Worm (Caenorhabditis elegans) whole organism, young adult: Measurements from ENCODE around the gene Y46G5A.20.

Experiments used
- D2030.7 ChIP-seq: fragments of 200-800 bp; sonication (Bioruptor generic); IDR thresholded peaks from 2 replicates; pipeline ENCODE4 v1.3.6; 2022; ENCODE audit warnings: missing genetic modification reagents, missing genetic modification characterization, missing compliant biosample characterization
- F37B4.10 ChIP-seq: fragments of 200-800 bp; sonication (Bioruptor generic); IDR thresholded peaks from 2 replicates; pipeline ENCODE4 v1.3.6; 2022; ENCODE audit warnings: missing genetic modification characterization, missing compliant biosample characterization
- F49E8.2 ChIP-seq: sonication (generic microtip); optimal IDR thresholded peaks from 3 replicates; lab custom pipeline; 2017; ENCODE audit warnings: missing genetic modification characterization, mild to moderate bottlenecking, missing compliant biosample characterization, antibody characterized with exemption, moderate library complexity; ENCODE audit not compliant: insufficient read depth
- Y53F4B.3 ChIP-seq: fragments of 200-800 bp; sonication (Bioruptor generic); IDR thresholded peaks from 2 replicates; pipeline ENCODE4 v1.3.6; 2022; ENCODE audit warnings: missing genetic modification reagents, missing genetic modification characterization, missing compliant biosample characterization
- Y67H2A.10 ChIP-seq: fragments of 200-800 bp; sonication (Bioruptor generic); conservative IDR thresholded peaks from 2 replicates; pipeline ENCODE4 v1.3.6; 2022; ENCODE audit warnings: missing genetic modification reagents, missing genetic modification characterization, missing compliant biosample characterization
- akir-1 ChIP-seq: fragments of 200-800 bp; sonication (Bioruptor generic); optimal IDR thresholded peaks from 2 replicates; lab custom pipeline; 2018; ENCODE audit warnings: mild to moderate bottlenecking, missing genetic modification characterization, moderate library complexity, missing compliant biosample characterization
- aptf-3 ChIP-seq: fragments of 200-800 bp; sonication (Bioruptor generic); IDR thresholded peaks from 2 replicates; pipeline ENCODE4 v1.3.6; 2022; ENCODE audit warnings: missing genetic modification characterization, missing compliant biosample characterization
- attf-3 ChIP-seq: fragments of 200-800 bp; sonication (Bioruptor generic); conservative IDR thresholded peaks from 2 replicates; pipeline ENCODE4 v1.3.6; 2022; ENCODE audit warnings: missing genetic modification reagents, missing genetic modification characterization, missing compliant biosample characterization
- attf-5 ChIP-seq: fragments of 200-800 bp; sonication (Bioruptor generic); optimal IDR thresholded peaks from 2 replicates; lab custom pipeline; 2018; ENCODE audit warnings: mild to moderate bottlenecking, missing genetic modification characterization, missing compliant biosample characterization
- bed-2 ChIP-seq: fragments of 200-800 bp; sonication (Bioruptor generic); IDR thresholded peaks from 2 replicates; pipeline ENCODE4 v1.3.6; 2022; ENCODE audit warnings: missing genetic modification reagents, missing genetic modification characterization, missing compliant biosample characterization
- cebp-1 ChIP-seq, 2 experiments: fragments of 200-800 bp in 1 of 2; sonication (Bioruptor generic) in 1 of 2; sonication (generic microtip) in 1 of 2; IDR thresholded peaks in 1 of 2; optimal IDR thresholded peaks in 1 of 2; 2 replicates each; pipeline versions ENCODE4 v1.3.6 to Lab custom; 2017 to 2022; ENCODE audit warnings: missing compliant biosample characterization in 2 of 2, missing genetic modification characterization in 2 of 2, mild to moderate bottlenecking in 1 of 2, missing genetic modification reagents in 1 of 2, moderate library complexity in 1 of 2
- ceh-100 ChIP-seq: fragments of 200-800 bp; sonication (Bioruptor generic); IDR thresholded peaks from 2 replicates; pipeline ENCODE4 v1.3.6; 2022; ENCODE audit warnings: missing genetic modification reagents, missing genetic modification characterization, missing compliant biosample characterization
- ceh-27 ChIP-seq: fragments of 200-800 bp; sonication (Bioruptor generic); optimal IDR thresholded peaks from 2 replicates; lab custom pipeline; 2018; ENCODE audit warnings: mild to moderate bottlenecking, missing genetic modification characterization, moderate library complexity, missing compliant biosample characterization
- die-1 ChIP-seq: sonication (generic microtip); optimal IDR thresholded peaks from 2 replicates; lab custom pipeline; 2016; ENCODE audit warnings: missing genotype, mild to moderate bottlenecking, missing genetic modification characterization, missing compliant biosample characterization
- dox-1 ChIP-seq: fragments of 200-800 bp; sonication (Bioruptor generic); IDR thresholded peaks from 2 replicates; pipeline ENCODE4 v1.3.6; 2022; ENCODE audit warnings: missing genetic modification reagents, missing genetic modification characterization, missing compliant biosample characterization
- dpff-1 ChIP-seq: sonication (generic microtip); optimal IDR thresholded peaks from 2 replicates; lab custom pipeline; 2017; ENCODE audit warnings: mild to moderate bottlenecking, missing genetic modification characterization, missing compliant biosample characterization
- egl-18 ChIP-seq: fragments of 200-800 bp; sonication (Bioruptor generic); IDR thresholded peaks from 2 replicates; pipeline ENCODE4 v1.3.6; 2022; ENCODE audit warnings: missing genetic modification reagents, missing genetic modification characterization, missing compliant biosample characterization
- egl-44 ChIP-seq: fragments of 200-800 bp; sonication (Bioruptor generic); IDR thresholded peaks from 2 replicates; pipeline ENCODE4 v1.3.6; 2022; ENCODE audit warnings: missing genetic modification reagents, missing genetic modification characterization, missing compliant biosample characterization
- gei-17 ChIP-seq: fragments of 200-800 bp; sonication (Bioruptor generic); optimal IDR thresholded peaks from 2 replicates; lab custom pipeline; 2018; ENCODE audit warnings: mild to moderate bottlenecking, missing genetic modification characterization, missing compliant biosample characterization
- him-1 ChIP-seq: sonication (generic microtip); optimal IDR thresholded peaks from 2 replicates; lab custom pipeline; 2016; ENCODE audit warnings: missing genotype, missing genetic modification reagents, missing genetic modification characterization, missing compliant biosample characterization
- let-526 ChIP-seq: fragments of 200-800 bp; sonication (Bioruptor generic); IDR thresholded peaks from 2 replicates; pipeline ENCODE4 v1.3.6; 2022; ENCODE audit warnings: missing genetic modification reagents, missing genetic modification characterization, missing compliant biosample characterization
- lin-35 ChIP-seq, 3 experiments: fragments of 150-350 bp in 2 of 3; sonication (generic microtip) in 1 of 3; optimal IDR thresholded peaks; 2 replicates each; lab custom pipeline; 2014 to 2018; ENCODE audit warnings: missing biosample characterization in 3 of 3, missing genetic modification characterization in 3 of 3, missing genetic modification reagents in 3 of 3
- lir-1 ChIP-seq: fragments of 200-800 bp; sonication (Bioruptor generic); conservative IDR thresholded peaks from 2 replicates; pipeline ENCODE4 v1.3.6; 2022; ENCODE audit warnings: missing genetic modification reagents, missing genetic modification characterization, missing compliant biosample characterization
- mcd-1 ChIP-seq: fragments of 200-800 bp; sonication (Bioruptor generic); IDR thresholded peaks from 2 replicates; pipeline ENCODE4 v1.3.6; 2022; ENCODE audit warnings: missing genetic modification reagents, missing genetic modification characterization, missing compliant biosample characterization
- nfya-2 ChIP-seq: fragments of 200-800 bp; sonication (Bioruptor generic); IDR thresholded peaks from 2 replicates; pipeline ENCODE4 v1.3.6; 2022; ENCODE audit warnings: missing genetic modification reagents, missing genetic modification characterization, missing compliant biosample characterization
- nfyb-1 ChIP-seq: fragments of 200-800 bp; sonication (Bioruptor generic); IDR thresholded peaks from 2 replicates; pipeline ENCODE4 v1.3.6; 2022; ENCODE audit warnings: missing genetic modification reagents, missing genetic modification characterization, missing compliant biosample characterization
- nhr-27 ChIP-seq: fragments of 200-800 bp; sonication (Bioruptor generic); optimal IDR thresholded peaks from 2 replicates; lab custom pipeline; 2018; ENCODE audit warnings: mild to moderate bottlenecking, missing genetic modification characterization, moderate library complexity, missing compliant biosample characterization
- nhr-80 ChIP-seq: sonication (generic microtip); optimal IDR thresholded peaks from 2 replicates; lab custom pipeline; 2016; ENCODE audit warnings: missing genetic modification characterization, missing compliant biosample characterization
- snpc-1.3 ChIP-seq: sonication (generic microtip); optimal IDR thresholded peaks from 2 replicates; lab custom pipeline; 2017; ENCODE audit warnings: missing genetic modification characterization, mild to moderate bottlenecking, missing compliant biosample characterization, antibody characterized with exemption, moderate library complexity, missing genotype, missing genetic modification reagents; ENCODE audit not compliant: insufficient read depth
- tlf-1 ChIP-seq: fragments of 200-800 bp; sonication (Bioruptor generic); optimal IDR thresholded peaks from 2 replicates; lab custom pipeline; 2018; ENCODE audit warnings: mild to moderate bottlenecking, missing genetic modification characterization, missing compliant biosample characterization
- unc-62 ChIP-seq: fragments of 150-350 bp; optimal IDR thresholded peaks from 2 replicates; lab custom pipeline; 2014; ENCODE audit warnings: missing biosample characterization, missing genetic modification reagents, missing genetic modification characterization
- zfh-2 ChIP-seq: fragments of 200-800 bp; sonication (Bioruptor generic); conservative IDR thresholded peaks from 2 replicates; pipeline ENCODE4 v1.3.6; 2022; ENCODE audit warnings: missing genetic modification reagents, missing genetic modification characterization, missing compliant biosample characterization
- ztf-22 ChIP-seq: fragments of 200-800 bp; sonication (Bioruptor generic); optimal IDR thresholded peaks from 2 replicates; lab custom pipeline; 2018; ENCODE audit warnings: mild to moderate bottlenecking, missing genetic modification characterization, moderate library complexity, missing compliant biosample characterization

Gene Y46G5A.20

ce11 chrII:12840057-12840456 is 29.2 kb downstream of the Y46G5A.20 start, which contains the start of gene lgc-35:
TSS of gene lgc-35 (minus strand) at chrII:12840157.
- TF ChIP-seq Y67H2A.10, result no peak
- no peak for TF ChIP-seq attf-3 (GFP tag; lab: Robert Waterston, UW)
- no peak for TF ChIP-seq die-1
- TF ChIP-seq ceh-100 (GFP tag; lab: Robert Waterston, UW), result no peak
- TF ChIP-seq bed-2 (GFP tag; lab: Robert Waterston, UW), result no peak
- no peak for TF ChIP-seq nfyb-1 (GFP tag; lab: Robert Waterston, UW)
- TF ChIP-seq, all 124 proteins: peak for 0

- TF ChIP-seq mcd-1 (GFP tag; lab: Robert Waterston, UW) (no peak), cebp-1 (GFP tag; IDR thresholded peaks at IDR 0.05; lab: Robert Waterston, UW) (no peak), cebp-1 (tag; optimal IDR thresholded peaks at IDR 0.05; lab: Kevin White, UChicago) (no peak), him-1 (tag; lab: Kevin White, UChicago) (no peak), lin-35 (GFP tag; optimal IDR thresholded peaks at IDR 0.05; lab: Kevin White, UChicago) (no peak), zfh-2 (no peak), F37B4.10 (GFP tag; lab: Robert Waterston, UW) (no peak), nfya-2 (GFP tag; lab: Robert Waterston, UW) (no peak), gei-17 (GFP tag; lab: Kevin White, UChicago) (no peak), tlf-1 (GFP tag; lab: Kevin White, UChicago) (no peak), F49E8.2 (tag; lab: Kevin White, UChicago) (no peak), nfyb-1 (GFP tag; lab: Robert Waterston, UW) (no peak), lir-1 (no peak), ztf-22 (no peak), egl-18 (no peak), aptf-3 (GFP tag; lab: Robert Waterston, UW) (no peak), nhr-27 (tag; lab: Kevin White, UChicago) (no peak), Y53F4B.3 (GFP tag; lab: Robert Waterston, UW) (no peak), let-526 (GFP tag; lab: Robert Waterston, UW) (no peak), dpff-1 (tag; lab: Kevin White, UChicago) (no peak), D2030.7 (no peak)
These were observed 36.9 kb downstream of the Y46G5A.20 start, which contains the start of gene pes-10 for ce11 chrII:12847736-12848135. TSS of gene pes-10 (minus strand) at chrII:12847836.

- no peak for TF ChIP-seq ceh-27 (GFP tag; lab: Kevin White, UChicago)
- TF ChIP-seq, all 124 proteins: peak for 0
These were observed 39.3 kb downstream of the Y46G5A.20 start, which contains the start of gene Y46G5A.28 for ce11 chrII:12850129-12850528. TSS of gene Y46G5A.28 (plus strand) at chrII:12850429.

ce11 chrII:12855900-12856299 is 45.1 kb downstream of the Y46G5A.20 start, which contains the start of gene Y46G5A.29:
TSS of gene Y46G5A.29 (plus strand) at chrII:12856200.
- no peak for TF ChIP-seq unc-62
- TF ChIP-seq akir-1 (GFP tag; lab: Kevin White, UChicago), result no peak
- TF ChIP-seq attf-5 (GFP tag; lab: Kevin White, UChicago), result no peak
- TF ChIP-seq him-1 (tag; lab: Kevin White, UChicago), result no peak
- TF ChIP-seq snpc-1.3 (tag; lab: Kevin White, UChicago), result no peak
- no peak for TF ChIP-seq egl-44 (GFP tag; lab: Robert Waterston, UW)
- no peak for TF ChIP-seq nhr-80 (tag; lab: Kevin White, UChicago)
- no peak for TF ChIP-seq dox-1 (GFP tag; lab: Robert Waterston, UW)
